Worm (Caenorhabditis elegans): Measurements from ENCODE around the gene Y54G9A.9.

DNA sequence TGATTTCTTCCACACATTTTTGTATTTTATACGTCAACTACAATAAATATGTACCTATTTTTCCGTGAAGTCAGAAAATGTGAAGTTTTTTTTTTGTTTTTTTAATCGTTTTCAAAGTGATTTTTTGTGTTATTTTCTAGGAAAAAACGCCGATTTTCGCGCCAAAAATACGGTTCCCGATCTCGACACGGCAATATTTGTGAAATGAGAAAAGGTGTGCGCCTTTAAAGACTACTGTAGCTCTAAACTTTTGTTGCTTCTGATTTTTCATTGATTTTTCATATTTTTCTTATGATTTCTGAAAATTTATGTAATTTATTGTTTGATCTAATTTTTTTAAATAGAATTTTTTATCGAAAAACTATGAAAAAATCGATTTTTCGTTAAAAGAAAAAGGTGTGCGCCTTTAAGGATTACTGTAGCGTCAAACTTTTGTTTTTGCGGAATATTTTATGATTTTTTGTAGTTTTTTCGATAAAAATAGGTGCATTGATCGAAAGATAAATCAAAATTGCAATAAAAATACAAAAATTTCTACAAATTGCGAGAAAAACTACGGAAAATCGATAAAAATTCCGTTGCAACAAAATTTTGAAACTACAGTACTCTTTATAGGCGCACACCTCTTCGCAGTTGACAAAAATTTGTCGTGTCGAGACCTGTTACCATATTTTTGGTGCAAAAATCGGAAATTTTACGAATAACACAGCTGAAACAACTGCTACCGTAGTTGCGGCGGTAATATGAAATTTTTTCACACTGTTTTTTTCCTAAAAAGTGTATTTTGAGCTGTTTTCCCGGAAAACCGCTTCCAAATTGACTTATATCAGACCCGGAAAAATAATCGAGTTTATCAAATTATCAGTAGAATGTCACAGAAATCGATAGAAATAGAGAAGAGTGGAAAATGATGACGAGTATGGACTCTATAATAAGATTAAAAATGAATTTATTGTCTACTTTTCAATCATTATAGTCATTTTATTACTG lies 33.9 kb upstream of the Y54G9A.9 start, which contains the start of gene kqt-3:
- no peak for TF ChIP-seq ama-1 (optimal IDR thresholded peaks at IDR 0.05)
- no peak for TF ChIP-seq peb-1 (tag; optimal IDR thresholded peaks at IDR 0.05)
- no peak for TF ChIP-seq lin-39 (tag; optimal IDR thresholded peaks at IDR 0.05)
- TF ChIP-seq nhr-237 (tag; optimal IDR thresholded peaks at IDR 0.05) = no peak
- no peak for TF ChIP-seq ztf-11 (tag; optimal IDR thresholded peaks at IDR 0.05)

Measured in whole organism, L2 larva.